Fruit fly (Drosophila melanogaster) Kc167 (cell line): ENCODE data around the gene Dhc36C.

ENCODE experiments used
- h ChIP-seq: fragments of >200 bp; optimal IDR thresholded peaks from 3 replicates; lab custom pipeline; 2018; ENCODE audit warnings: missing external identifiers
- insv ChIP-seq: fragments of >200 bp; optimal IDR thresholded peaks from 3 replicates; lab custom pipeline; 2018; ENCODE audit warnings: missing external identifiers
- psq ChIP-seq: fragments of >200 bp; optimal IDR thresholded peaks from 2 replicates; lab custom pipeline; 2017; ENCODE audit warnings: missing external identifiers
- ttk ChIP-seq: sonication (Bioruptor generic); optimal IDR thresholded peaks from 2 replicates; lab custom pipeline; 2017; ENCODE audit warnings: missing external identifiers

- no peak for TF ChIP-seq ttk (lab: Kevin White, UChicago)
- TF ChIP-seq h (lab: Kevin White, UChicago), result no peak
- no peak for TF ChIP-seq psq (lab: Kevin White, UChicago)
- TF ChIP-seq insv (lab: Kevin White, UChicago), result no peak
Observed at dm6 chr2L:17466950-17467349, 34.3 kb upstream of the Dhc36C start.
